Fruit fly (Drosophila melanogaster) ovary, adult (tissue): Measurements from ENCODE around the gene PSMG1.

ENCODE experiments used
- CG17801 ChIP-seq: fragments of 200-800 bp; optimal IDR thresholded peaks from 2 replicates; lab custom pipeline; 2019; ENCODE audit warnings: missing biosample characterization, mild to moderate bottlenecking, missing genetic modification characterization, moderate library complexity; ENCODE audit not compliant: partially characterized antibody

The PSMG1 gene

dm6 chr3R:5794267-5795089 lies at the start of gene PSMG1, which contains the start of gene CG10979:
Gene PSMG1 (minus strand): TSS chr3R:5794317.
Gene CG10979 (plus strand): TSS chr3R:5794705.
- no peak for TF ChIP-seq CG17801 (GFP tag; lab: Kevin White, UChicago)

- TF ChIP-seq CG17801 (GFP tag; lab: Kevin White, UChicago), result no peak
Measured at dm6 chr3R:5843516-5843915, 49.4 kb upstream of the PSMG1 start.

- TF ChIP-seq CG17801 (GFP tag; lab: Kevin White, UChicago), result no peak
Measured at dm6 chr3R:5841290-5841689, 47.2 kb upstream of the PSMG1 start.

dm6 chr3R:5840870-5841269 lies 46.8 kb upstream of the PSMG1 start, which contains the start of gene CG1213:
Gene CG1213 (plus strand): TSS chr3R:5841170.
- TF ChIP-seq CG17801 (GFP tag; lab: Kevin White, UChicago), result no peak

- TF ChIP-seq CG17801 (GFP tag; lab: Kevin White, UChicago), result no peak
Measured at dm6 chr3R:5838683-5839365, 44.7 kb upstream of the PSMG1 start.

dm6 chr3R:5836536-5836935 lies 42.4 kb upstream of the PSMG1 start:
- no peak for TF ChIP-seq CG17801 (GFP tag; lab: Kevin White, UChicago)

dm6 chr3R:5833948-5834504 lies 39.9 kb upstream of the PSMG1 start:
- TF ChIP-seq CG17801 (GFP tag; lab: Kevin White, UChicago), result no peak

- TF ChIP-seq CG17801 (GFP tag; lab: Kevin White, UChicago), result no peak
Measured at dm6 chr3R:5832345-5832981, 38.3 kb upstream of the PSMG1 start.

- TF ChIP-seq CG17801 (GFP tag; lab: Kevin White, UChicago), result no peak
Measured at dm6 chr3R:5831339-5831738, 37.2 kb upstream of the PSMG1 start, which contains the start of gene CG1208. Gene CG1208 (plus strand): TSS chr3R:5831639.

dm6 chr3R:5829762-5830161 lies 35.6 kb upstream of the PSMG1 start, which contains the start of gene glob3:
Gene glob3 (plus strand): TSS chr3R:5830062.
- no peak for TF ChIP-seq CG17801 (GFP tag; lab: Kevin White, UChicago)

- peak; percentile 71 for TF ChIP-seq CG17801 (GFP tag; lab: Kevin White, UChicago)
Measured at dm6 chr3R:5824456-5824855, 30.3 kb upstream of the PSMG1 start, which contains the start of the genes Sec20 and dgrn. Gene Sec20 (minus strand): TSS chr3R:5824532. Gene dgrn (plus strand): TSS chr3R:5824615.

- TF ChIP-seq CG17801 (GFP tag; lab: Kevin White, UChicago), result no peak
Measured at dm6 chr3R:5821750-5822149, 27.6 kb upstream of the PSMG1 start, which contains the start of gene CG46303. Gene CG46303 (plus strand): TSS chr3R:5821972.

- TF ChIP-seq CG17801 (GFP tag; lab: Kevin White, UChicago), result no peak
Measured at dm6 chr3R:5821243-5821642, 27.1 kb upstream of the PSMG1 start, which contains the start of gene Hpr1. Gene Hpr1 (minus strand): TSS chr3R:5821440.

- TF ChIP-seq CG17801 (GFP tag; lab: Kevin White, UChicago), result no peak
Measured at dm6 chr3R:5813157-5813659, 19.1 kb upstream of the PSMG1 start, which contains the start of gene CG42675. Gene CG42675 (plus strand): TSS chr3R:5813609.
